Fruit fly (Drosophila melanogaster) S2 (cell line): ENCODE results near the gene CG31178.

Source experiments
- CG8478 ChIP-seq: fragments of >200 bp; optimal IDR thresholded peaks from 2 replicates; lab custom pipeline; 2018
- CTCF ChIP-seq, 2 experiments: fragments of >200 bp; optimal IDR thresholded peaks; 2 replicates each; lab custom pipeline; 2018

The CG31178 gene

DNA sequence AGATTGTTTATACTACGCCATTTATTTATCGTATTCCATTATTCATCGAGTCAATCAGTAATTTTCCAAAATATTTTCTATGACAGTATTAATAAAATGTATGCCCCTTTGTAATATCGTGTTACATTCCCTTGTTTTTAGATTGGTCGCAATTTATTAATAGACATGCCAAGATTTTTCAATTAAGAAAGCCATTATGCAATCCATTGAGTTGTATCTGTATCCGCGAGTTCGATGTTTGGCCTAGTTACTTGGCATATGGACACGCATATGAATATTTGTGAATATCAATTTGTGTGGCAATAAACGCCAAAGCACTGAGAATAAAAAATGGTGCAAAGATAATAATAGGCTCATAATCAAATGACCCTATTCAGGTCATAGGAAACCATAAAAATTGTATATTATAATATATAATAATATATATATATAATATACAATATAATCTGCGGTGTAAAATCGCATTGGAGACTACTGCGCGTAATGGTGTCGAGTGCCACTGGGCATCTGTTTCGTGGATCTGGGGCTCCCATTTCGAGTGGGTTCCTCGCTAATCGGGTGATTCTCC is 9.6 kb upstream of the CG31178 start:
- no peak for TF ChIP-seq CG8478 (lab: Kevin White, UChicago)
- TF ChIP-seq CTCF (optimal IDR thresholded peaks at IDR 0.05; lab: Kevin White, UChicago), result no peak

DNA sequence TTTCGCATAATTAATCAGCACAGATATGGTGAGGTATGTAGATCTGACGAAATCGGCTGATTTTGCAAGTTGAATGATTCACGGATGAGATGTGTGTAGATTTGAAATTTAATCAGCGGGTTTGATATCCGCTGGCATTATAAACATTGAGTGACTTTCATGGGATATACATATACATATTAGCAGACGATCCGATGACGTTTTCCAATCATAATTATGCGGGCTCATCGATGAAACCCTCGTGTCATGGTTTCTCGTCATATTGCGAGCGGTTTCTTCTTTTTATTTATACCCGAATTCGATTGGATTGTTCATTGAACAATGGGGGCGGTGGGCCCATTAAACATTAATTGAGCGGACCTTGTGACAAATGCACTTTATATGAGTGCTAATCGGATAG is 9.1 kb upstream of the CG31178 start:
- TF ChIP-seq CTCF (optimal IDR thresholded peaks at IDR 0.05; lab: Kevin White, UChicago) (no peak), CG8478 (lab: Kevin White, UChicago) (no peak)

DNA sequence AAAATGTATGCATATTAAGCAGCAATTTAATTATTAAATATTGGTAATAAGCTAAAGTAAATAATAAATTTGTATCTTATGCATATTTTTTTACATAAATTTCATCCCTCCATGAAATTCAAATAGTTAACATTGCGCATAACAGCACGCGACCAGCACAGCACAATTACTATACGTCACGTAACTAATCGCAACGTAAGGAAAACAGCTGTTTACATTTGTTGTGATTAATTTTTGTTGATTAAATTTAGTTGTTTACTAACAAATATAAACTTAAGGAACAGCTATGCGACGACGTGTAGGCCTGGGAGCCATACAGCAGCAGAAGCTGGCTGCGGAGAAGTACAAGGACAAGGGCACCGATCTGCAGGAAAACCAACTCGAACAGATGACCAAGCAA is 8.5 kb upstream of the CG31178 start, which contains the start of gene lsn:
Gene lsn (plus strand): TSS at position 177 of the 400 bp plus-strand sequence.
- TF ChIP-seq CG8478 (lab: Kevin White, UChicago) (no peak), CTCF (optimal IDR thresholded peaks at IDR 0.05; lab: Kevin White, UChicago) (no peak)

DNA sequence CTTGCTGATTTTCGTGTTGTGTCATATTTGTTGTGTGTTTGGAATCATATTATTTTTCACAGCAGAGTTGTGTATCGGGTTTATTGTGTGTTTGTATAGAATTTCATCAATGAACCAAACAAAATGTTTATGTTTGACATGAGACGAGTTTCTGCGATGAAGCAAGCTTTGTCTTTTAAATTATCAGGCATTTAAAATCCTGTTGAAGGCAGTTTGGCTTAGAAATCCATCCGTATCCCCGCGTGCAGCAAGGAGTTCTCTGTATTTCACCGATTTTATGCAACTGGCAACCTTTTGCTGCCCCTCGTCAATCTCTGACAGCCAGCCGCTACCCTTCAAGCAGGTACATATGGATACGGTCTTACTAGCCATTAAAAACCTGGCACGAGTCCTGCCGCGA is 5.7 kb upstream of the CG31178 start, which contains the start of the genes CG6569 and Cby:
Gene CG6569 (minus strand): TSS at position 101 of the 400 bp plus-strand sequence.
Gene Cby (plus strand): TSS at position 185 of the 400 bp plus-strand sequence.
- no peak for TF ChIP-seq CTCF (optimal IDR thresholded peaks at IDR 0.05; lab: Kevin White, UChicago)
- no peak for TF ChIP-seq CG8478 (lab: Kevin White, UChicago)

DNA sequence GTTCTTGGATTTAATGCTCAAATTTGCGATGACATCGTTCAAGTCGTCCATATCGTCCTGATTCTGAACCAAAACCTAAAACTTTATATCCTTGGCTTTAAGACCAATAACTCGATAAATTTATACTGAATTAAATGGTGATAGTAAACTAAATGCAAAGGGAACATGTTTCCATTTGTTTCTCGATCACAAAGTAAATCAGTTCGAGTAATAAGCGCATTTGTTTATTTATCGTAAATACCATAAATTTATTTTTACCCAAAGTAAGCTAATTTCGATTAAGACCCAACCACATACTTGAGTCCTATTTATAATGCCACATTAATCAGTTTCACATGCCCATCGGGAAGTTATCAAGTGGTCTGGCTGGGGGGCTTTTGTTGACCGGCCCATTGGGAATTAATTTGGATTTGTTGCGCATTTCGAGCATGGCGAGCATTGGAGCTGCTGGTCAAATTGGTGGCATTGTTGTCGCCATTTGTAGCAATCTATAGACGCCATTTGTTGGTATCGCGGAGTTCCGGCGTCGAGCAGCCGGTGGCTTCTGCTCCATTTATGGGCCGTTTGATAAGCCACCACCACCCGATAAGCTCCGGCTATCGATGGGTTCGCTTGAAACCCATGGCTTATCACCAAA is 4.0 kb upstream of the CG31178 start, which contains the start of gene CG31174:
Gene CG31174 (minus strand): TSS at position 51 of the 637 bp plus-strand sequence.
- no peak for TF ChIP-seq CG8478 (lab: Kevin White, UChicago)
- no peak for TF ChIP-seq CTCF (optimal IDR thresholded peaks at IDR 0.05; lab: Kevin White, UChicago)

DNA sequence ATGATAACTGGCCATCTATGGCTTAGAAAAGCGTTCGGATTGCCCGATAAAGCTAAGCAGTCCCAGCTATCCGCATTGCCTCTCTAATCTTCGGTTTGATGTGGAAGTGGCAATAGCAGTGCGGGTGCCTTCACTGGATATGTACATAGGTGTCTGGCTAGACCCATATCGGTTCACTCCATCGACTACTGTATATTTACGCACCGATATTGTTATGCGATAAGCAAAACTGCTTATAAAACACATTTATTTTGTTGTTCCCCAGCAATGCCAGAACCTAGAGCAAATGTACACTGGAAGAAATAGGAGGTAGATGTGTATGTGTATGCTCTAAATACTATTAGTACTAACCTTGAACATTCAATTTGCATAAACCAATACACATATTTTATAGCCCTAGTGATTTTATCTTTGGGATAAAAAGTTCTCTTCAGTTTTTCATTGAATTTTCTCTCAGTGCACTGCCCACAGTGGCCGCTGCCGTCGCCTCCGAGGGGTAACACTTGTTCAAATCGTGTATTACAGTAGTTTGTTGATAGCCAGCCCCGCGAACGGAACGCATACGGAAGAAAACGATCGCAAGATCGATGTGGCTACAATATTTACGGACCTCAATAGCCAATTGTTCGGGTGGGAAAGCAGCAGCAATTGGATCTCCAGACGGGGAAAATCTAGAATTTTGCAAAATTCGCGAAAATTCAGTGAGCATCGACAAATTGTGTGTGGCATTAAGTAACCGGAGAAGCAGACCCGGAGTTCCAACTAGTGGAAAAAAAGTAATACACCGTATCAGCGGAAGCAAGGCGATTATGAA is 3.2 kb upstream of the CG31178 start, which contains the start of gene CG31431:
Gene CG31431 (plus strand): TSS at position 524 of the 814 bp plus-strand sequence.
- TF ChIP-seq CTCF (optimal IDR thresholded peaks at IDR 0.05; lab: Kevin White, UChicago) (no peak), CG8478 (lab: Kevin White, UChicago) (no peak)

DNA sequence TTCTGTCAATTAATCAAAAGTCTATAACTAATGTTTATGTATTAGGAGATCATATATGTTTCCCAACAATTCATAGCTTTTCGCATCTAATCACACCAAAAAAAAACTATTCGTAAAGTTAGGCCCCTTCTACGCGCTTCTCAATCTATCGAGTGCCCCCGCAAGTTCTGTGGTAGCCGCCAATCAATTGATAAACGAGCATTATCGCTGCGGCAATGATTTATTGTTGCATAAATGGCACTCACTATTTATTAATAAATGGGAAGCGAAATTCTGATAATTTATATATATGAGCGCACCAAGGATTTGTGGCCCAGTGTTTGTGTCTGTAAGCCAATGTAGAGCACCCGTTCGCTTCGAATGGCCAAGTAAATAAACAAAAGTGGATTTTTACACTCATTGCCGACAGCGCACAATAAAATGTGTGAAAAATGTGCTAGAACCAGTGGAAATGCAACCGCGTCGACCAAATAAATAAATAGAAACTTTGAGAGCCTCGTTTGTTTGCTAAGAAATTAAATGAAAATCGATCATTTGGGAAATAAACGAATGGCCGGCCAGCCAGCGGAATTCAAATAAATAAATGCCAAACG is 2.1 kb upstream of the CG31178 start:
- TF ChIP-seq CTCF (optimal IDR thresholded peaks at IDR 0.05; lab: Kevin White, UChicago), result no peak
- TF ChIP-seq CG8478 (lab: Kevin White, UChicago), result no peak

DNA sequence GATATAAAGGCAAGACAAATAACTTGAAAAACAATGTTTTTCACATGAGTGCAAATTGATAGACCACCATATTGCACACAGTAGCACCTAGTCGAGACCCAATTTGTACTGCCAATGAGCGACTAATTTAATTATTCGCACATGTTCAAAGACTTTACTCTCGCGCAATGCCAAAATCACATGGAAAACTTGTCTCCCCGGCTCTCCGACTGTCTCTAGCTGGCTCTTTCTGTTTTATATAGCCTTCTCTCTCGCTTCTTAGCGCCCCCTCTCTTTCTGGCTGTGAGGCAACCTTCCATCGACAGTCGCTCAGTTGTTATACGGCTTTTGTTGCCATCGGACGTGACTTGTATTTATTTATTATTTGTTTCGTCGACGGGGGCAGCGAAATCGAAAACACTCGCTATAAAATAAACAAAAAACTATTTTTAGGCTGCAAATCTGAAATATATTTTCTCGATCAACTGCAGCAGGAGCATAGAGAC is 1.5 kb downstream of the CG31178 start, which contains the start of gene CG6656:
Gene CG6656 (plus strand): TSS at position 312 of the 485 bp plus-strand sequence.
- no peak for TF ChIP-seq CG8478 (lab: Kevin White, UChicago)

DNA sequence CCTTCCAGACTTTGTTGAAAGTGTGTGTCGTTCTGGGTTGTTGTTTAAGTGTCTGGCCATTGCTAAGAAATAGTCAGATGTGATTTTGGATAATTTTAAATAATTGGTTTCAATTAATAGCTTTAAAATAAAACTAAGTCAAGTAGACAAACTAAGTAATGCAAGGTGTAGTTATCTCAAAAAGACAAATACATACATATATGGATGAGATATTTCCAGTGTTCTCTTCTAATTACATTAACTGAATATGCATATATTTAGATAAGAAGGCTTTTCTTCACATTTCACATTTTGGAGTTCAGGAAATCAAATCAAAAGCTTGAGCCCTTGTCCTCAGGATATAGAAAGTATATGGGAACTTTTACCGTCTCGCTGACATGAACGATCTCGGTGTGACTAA is 4.1 kb downstream of the CG31178 start, which contains the start of gene P5CDh2:
Gene P5CDh2 (plus strand): TSS at position 301 of the 400 bp plus-strand sequence.
- TF ChIP-seq CG8478 (lab: Kevin White, UChicago), result no peak
- no peak for TF ChIP-seq CTCF (optimal IDR thresholded peaks at IDR 0.05; lab: Kevin White, UChicago)

DNA sequence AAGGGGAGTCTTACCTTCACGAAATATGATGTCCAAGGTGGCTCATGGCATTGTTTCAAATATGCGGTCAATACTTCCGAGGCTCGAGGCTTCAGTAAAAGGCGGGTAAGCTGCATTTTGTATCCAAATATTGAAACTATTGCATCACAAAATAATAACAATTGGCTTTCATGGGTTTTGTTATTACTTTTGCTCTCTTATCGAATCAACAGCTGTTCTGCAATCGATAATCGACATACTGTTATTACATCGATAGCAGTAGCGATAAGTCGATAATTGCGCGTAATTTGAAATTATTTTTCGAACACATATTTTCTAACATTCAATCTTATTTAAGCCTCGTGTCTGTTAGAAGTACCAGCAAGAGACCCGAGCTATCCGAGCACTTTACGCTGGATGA is 4.9 kb downstream of the CG31178 start, which contains the start of gene CG34148:
Gene CG34148 (minus strand): TSS at position 214 of the 400 bp plus-strand sequence.
- TF ChIP-seq CG8478 (lab: Kevin White, UChicago) (no peak), CTCF (optimal IDR thresholded peaks at IDR 0.05; lab: Kevin White, UChicago) (no peak)

DNA sequence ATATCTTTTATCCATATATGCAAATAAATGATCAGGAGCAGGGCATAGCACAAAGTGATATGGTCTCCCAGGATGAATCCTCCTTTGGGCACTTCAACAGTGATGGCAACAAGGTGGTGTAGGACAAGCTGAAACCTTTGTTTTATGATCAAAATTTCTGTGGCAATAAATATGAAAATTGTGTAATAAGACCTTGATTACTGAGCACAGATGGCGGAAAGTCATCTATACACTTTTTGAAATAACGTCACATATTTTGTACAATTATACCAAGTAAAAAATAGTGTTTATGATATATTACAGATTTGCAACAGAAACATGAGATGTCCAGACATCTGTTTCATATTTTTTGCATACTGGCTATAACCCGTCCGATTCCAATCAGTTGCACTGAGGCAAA is 7.0 kb downstream of the CG31178 start, which contains the start of gene CG31465:
Gene CG31465 (plus strand): TSS at position 301 of the 400 bp plus-strand sequence.
- TF ChIP-seq CTCF (optimal IDR thresholded peaks at IDR 0.05; lab: Kevin White, UChicago) (no peak), CG8478 (lab: Kevin White, UChicago) (no peak)

DNA sequence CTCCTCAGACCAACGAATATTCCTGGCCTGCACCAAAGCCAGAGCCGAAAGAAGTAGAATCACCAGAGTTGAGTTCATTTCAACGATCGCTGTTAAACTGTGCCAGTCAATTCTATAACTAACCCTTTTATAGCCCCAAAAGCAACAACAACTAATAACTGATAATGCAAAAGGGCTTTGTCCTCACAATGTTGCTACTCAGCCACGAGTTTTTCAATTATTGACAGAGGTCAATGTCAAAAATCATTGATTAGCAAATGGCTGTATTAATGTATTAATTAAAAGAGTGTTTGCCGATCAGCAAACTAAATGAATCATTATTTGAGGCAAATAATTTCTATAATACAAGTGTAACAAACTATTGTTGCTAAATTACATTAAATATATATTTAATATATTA is 10.8 kb downstream of the CG31178 start, which contains the start of gene fit:
Gene fit (minus strand): TSS at position 101 of the 400 bp plus-strand sequence.
- no peak for TF ChIP-seq CTCF (optimal IDR thresholded peaks at IDR 0.05; lab: Kevin White, UChicago)
- no peak for TF ChIP-seq CG8478 (lab: Kevin White, UChicago)

DNA sequence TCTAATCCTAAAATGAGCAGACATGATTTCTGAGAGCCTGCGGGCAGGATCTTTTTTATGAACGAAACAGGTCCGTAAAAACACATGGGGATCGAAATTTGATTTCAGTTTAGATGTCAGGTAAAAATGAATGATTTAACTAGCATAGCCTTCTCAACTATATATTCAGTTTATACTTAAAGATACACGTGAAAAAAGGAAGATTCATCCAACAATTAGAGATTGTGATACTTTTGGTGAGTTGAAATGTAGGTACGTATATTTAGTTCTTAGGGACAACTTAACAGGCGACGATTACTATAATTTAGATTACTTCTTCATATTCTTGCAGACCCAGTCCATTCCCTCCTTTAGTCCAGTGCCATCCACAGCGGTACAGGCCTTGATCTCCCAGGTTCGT is 11.9 kb downstream of the CG31178 start, which contains the start of gene CG17819:
Gene CG17819 (minus strand): TSS at position 101 of the 400 bp plus-strand sequence.
- no peak for TF ChIP-seq CTCF (optimal IDR thresholded peaks at IDR 0.05; lab: Kevin White, UChicago)
- TF ChIP-seq CG8478 (lab: Kevin White, UChicago), result no peak
